Worm (Caenorhabditis elegans): ENCODE results near the gene F59D6.1.

- TF ChIP-seq zag-1 (tag; optimal IDR thresholded peaks at IDR 0.05), result no peak
- no peak for TF ChIP-seq egl-27 (tag; optimal IDR thresholded peaks at IDR 0.05)
- no peak for TF ChIP-seq pqm-1 (tag; optimal IDR thresholded peaks at IDR 0.05)
- no peak for TF ChIP-seq aly-2 (tag; optimal IDR thresholded peaks at IDR 0.05)
- TF ChIP-seq nhr-76 (tag; optimal IDR thresholded peaks at IDR 0.05), result no peak
- no peak for TF ChIP-seq dpl-1 (GFP tag; optimal IDR thresholded peaks at IDR 0.05)
Measured at ce11 chrV:3021306-3021705, 23.6 kb upstream of the F59D6.1 start, which contains the start of gene irld-12.
